Worm (Caenorhabditis elegans) whole organism, L1 larva: ENCODE measurements around the gene acox-1.5.
A peak's percentile ranks its signal among the peaks of the same experiment; 100 is the strongest.

Source experiments
- alr-1 ChIP-seq: fragments of 200-800 bp; sonication (Bioruptor generic); optimal IDR thresholded peaks from 2 replicates; lab custom pipeline; 2018; ENCODE audit warnings: borderline replicate concordance, mild to moderate bottlenecking, missing genetic modification characterization, missing compliant biosample characterization
- ama-1 ChIP-seq: fragments of 150-350 bp; optimal IDR thresholded peaks from 2 replicates; lab custom pipeline; 2014
- fkh-4 ChIP-seq: sonication (generic microtip); optimal IDR thresholded peaks from 2 replicates; lab custom pipeline; 2016; ENCODE audit warnings: missing compliant biosample characterization, missing genetic modification characterization, borderline replicate concordance
- fos-1 ChIP-seq: fragments of 150-350 bp; optimal IDR thresholded peaks from 2 replicates; lab custom pipeline; 2014; ENCODE audit warnings: missing biosample characterization, missing genetic modification characterization
- hlh-4 ChIP-seq: sonication (generic microtip); optimal IDR thresholded peaks from 2 replicates; lab custom pipeline; 2016; ENCODE audit warnings: mild to moderate bottlenecking, missing genetic modification characterization, missing compliant biosample characterization
- lsy-2 ChIP-seq, 2 experiments: fragments of 150-350 bp; optimal IDR thresholded peaks; 2 replicates each; lab custom pipeline; 2014; ENCODE audit warnings: missing biosample characterization in 2 of 2, missing genetic modification characterization in 2 of 2
- nhr-11 ChIP-seq: fragments of 150-350 bp; optimal IDR thresholded peaks from 2 replicates; lab custom pipeline; 2014; ENCODE audit warnings: missing biosample characterization, missing genetic modification characterization
- nhr-12 ChIP-seq: sonication (generic microtip); optimal IDR thresholded peaks from 2 replicates; lab custom pipeline; 2017; ENCODE audit warnings: missing biosample characterization, missing genetic modification characterization
- nhr-77 ChIP-seq: fragments of 150-350 bp; optimal IDR thresholded peaks from 2 replicates; lab custom pipeline; 2014; ENCODE audit warnings: missing biosample characterization, missing genetic modification characterization
- tbx-2 ChIP-seq: sonication (generic microtip); optimal IDR thresholded peaks from 2 replicates; lab custom pipeline; 2016; ENCODE audit warnings: missing genetic modification characterization, missing compliant biosample characterization
- tlp-1 ChIP-seq: fragments of 150-350 bp; optimal IDR thresholded peaks from 2 replicates; lab custom pipeline; 2014; ENCODE audit warnings: missing biosample characterization, missing genetic modification characterization
- vab-15 ChIP-seq: sonication (generic microtip); optimal IDR thresholded peaks from 2 replicates; lab custom pipeline; 2017; ENCODE audit warnings: missing genotype, mild to moderate bottlenecking, missing genetic modification characterization, missing compliant biosample characterization

DNA sequence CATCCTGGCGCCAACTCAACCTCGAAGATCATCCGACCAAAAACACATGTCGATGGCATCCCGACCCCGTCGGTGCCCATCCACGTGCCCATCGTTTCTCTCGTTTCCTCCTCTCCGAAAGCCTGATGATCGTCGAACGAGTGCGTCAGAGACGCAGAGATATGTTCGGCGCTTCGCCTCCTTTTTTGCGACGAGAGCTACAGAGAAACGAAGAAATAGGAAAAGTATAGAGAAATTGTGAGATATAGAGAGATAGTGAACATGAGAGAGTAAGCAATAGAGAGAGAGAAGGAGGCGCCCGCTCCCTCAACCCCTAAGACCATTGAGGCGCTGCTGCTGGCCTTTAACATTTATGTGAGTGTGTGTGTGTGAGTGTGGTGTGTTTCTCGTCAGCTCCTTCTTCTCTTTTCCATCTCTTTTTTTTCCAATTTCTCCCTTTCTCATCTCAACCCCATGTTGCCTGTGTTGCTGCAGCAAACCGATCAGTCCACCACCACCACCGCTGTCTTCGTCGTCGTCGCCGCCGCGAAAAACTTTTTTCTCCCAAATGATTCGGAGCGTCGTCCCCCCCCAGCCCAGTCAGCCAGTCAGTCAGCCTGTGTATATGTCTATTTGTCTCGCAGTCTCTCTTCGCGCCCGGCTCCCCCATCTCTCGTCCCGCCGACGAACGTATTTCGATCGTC lies 27.2 kb upstream of the acox-1.5 start, which contains the start of gene hlh-11:
- TF ChIP-seq alr-1 (tag; lab: Kevin White, UChicago) (no peak), fos-1 (peak; percentile 58), nhr-12 (tag; lab: Kevin White, UChicago) (no peak), tbx-2 (peak; percentile 94), fkh-4 (tag; lab: Kevin White, UChicago) (peak; percentile 72), hlh-4 (tag; lab: Kevin White, UChicago) (no peak), lsy-2 (tag; optimal IDR thresholded peaks at IDR 0.05; lab: Kevin White, UChicago) (peak; percentile 82 to 93), ama-1 (lab: Kevin White, UChicago) (no peak), nhr-77 (tag; lab: Kevin White, UChicago) (peak; percentile 92), vab-15 (tag; lab: Kevin White, UChicago) (no peak), nhr-11 (tag; lab: Kevin White, UChicago) (peak; percentile 79), tlp-1 (tag; lab: Kevin White, UChicago) (no peak)
